Worm (Caenorhabditis elegans) whole organism, young adult: ENCODE results near the gene nstp-4.

Experiments used
- C06A6.2 ChIP-seq: fragments of 200-800 bp; sonication (Bioruptor generic); conservative IDR thresholded peaks from 2 replicates; pipeline ENCODE4 v1.3.6; 2022; ENCODE audit warnings: missing genetic modification characterization, missing compliant biosample characterization
- F22D6.2 ChIP-seq: sonication (generic microtip); optimal IDR thresholded peaks from 2 replicates; lab custom pipeline; 2016; ENCODE audit warnings: mild to moderate bottlenecking, missing genetic modification characterization, missing compliant biosample characterization
- F33H1.4 ChIP-seq: fragments of 200-800 bp; sonication (Bioruptor generic); IDR thresholded peaks from 2 replicates; pipeline ENCODE4 v1.3.6; 2022; ENCODE audit warnings: missing genetic modification reagents, missing genetic modification characterization, missing compliant biosample characterization
- F37B4.10 ChIP-seq: fragments of 200-800 bp; sonication (Bioruptor generic); IDR thresholded peaks from 2 replicates; pipeline ENCODE4 v1.3.6; 2022; ENCODE audit warnings: missing genetic modification characterization, missing compliant biosample characterization
- F39B2.1 ChIP-seq: fragments of 200-800 bp; sonication (Bioruptor generic); IDR thresholded peaks from 2 replicates; pipeline ENCODE4 v1.3.6; 2022; ENCODE audit warnings: missing genetic modification reagents, missing genetic modification characterization, missing compliant biosample characterization
- F49E8.2 ChIP-seq: sonication (generic microtip); optimal IDR thresholded peaks from 3 replicates; lab custom pipeline; 2017; ENCODE audit warnings: missing genetic modification characterization, mild to moderate bottlenecking, missing compliant biosample characterization, antibody characterized with exemption, moderate library complexity; ENCODE audit not compliant: insufficient read depth
- F57A8.1 ChIP-seq: fragments of 200-800 bp; sonication (Bioruptor generic); optimal IDR thresholded peaks from 2 replicates; lab custom pipeline; 2018; ENCODE audit warnings: mild to moderate bottlenecking, missing genetic modification characterization, moderate library complexity, missing compliant biosample characterization
- F57C9.4 ChIP-seq: sonication (generic microtip); optimal IDR thresholded peaks from 2 replicates; lab custom pipeline; 2017; ENCODE audit warnings: mild to moderate bottlenecking, missing genetic modification characterization, missing compliant biosample characterization
- K11D2.4 ChIP-seq: fragments of 200-800 bp; sonication (Bioruptor generic); IDR thresholded peaks from 2 replicates; pipeline ENCODE4 v1.3.6; 2022; ENCODE audit warnings: missing genetic modification reagents, missing genetic modification characterization, missing compliant biosample characterization
- Y95B8A.8 ChIP-seq: fragments of 200-800 bp; sonication (Bioruptor generic); IDR thresholded peaks from 2 replicates; pipeline ENCODE4 v1.3.6; 2022; ENCODE audit warnings: missing genetic modification reagents, missing genetic modification characterization, missing compliant biosample characterization
- atf-7 ChIP-seq: sonication (generic microtip); optimal IDR thresholded peaks from 2 replicates; lab custom pipeline; 2017; ENCODE audit warnings: mild to moderate bottlenecking, missing genetic modification characterization, missing compliant biosample characterization
- cebp-1 ChIP-seq, 2 experiments: fragments of 200-800 bp in 1 of 2; sonication (Bioruptor generic) in 1 of 2; sonication (generic microtip) in 1 of 2; IDR thresholded peaks in 1 of 2; optimal IDR thresholded peaks in 1 of 2; 2 replicates each; pipeline versions ENCODE4 v1.3.6 to Lab custom; 2017 to 2022; ENCODE audit warnings: missing compliant biosample characterization in 2 of 2, missing genetic modification characterization in 2 of 2, mild to moderate bottlenecking in 1 of 2, missing genetic modification reagents in 1 of 2, moderate library complexity in 1 of 2
- ceh-91 ChIP-seq: fragments of 200-800 bp; sonication (Bioruptor generic); IDR thresholded peaks from 2 replicates; pipeline ENCODE4 v1.3.6; 2022; ENCODE audit warnings: missing genetic modification reagents, missing genetic modification characterization, missing compliant biosample characterization
- dpl-1 ChIP-seq: fragments of 150-350 bp; optimal IDR thresholded peaks from 2 replicates; lab custom pipeline; 2014; ENCODE audit warnings: missing biosample characterization, missing genetic modification reagents, missing genetic modification characterization
- efl-1 ChIP-seq: fragments of 150-350 bp; optimal IDR thresholded peaks from 2 replicates; lab custom pipeline; 2014; ENCODE audit warnings: missing biosample characterization, missing genetic modification reagents, missing genetic modification characterization
- ekl-4 ChIP-seq: fragments of 200-800 bp; sonication (Bioruptor generic); IDR thresholded peaks from 2 replicates; pipeline ENCODE4 v1.3.6; 2022; ENCODE audit warnings: missing genetic modification reagents, missing genetic modification characterization, missing compliant biosample characterization
- ets-4 ChIP-seq: fragments of 200-800 bp; sonication (Bioruptor generic); optimal IDR thresholded peaks from 2 replicates; lab custom pipeline; 2018; ENCODE audit warnings: mild to moderate bottlenecking, missing genetic modification characterization, missing compliant biosample characterization
- hlh-26 ChIP-seq: fragments of 200-800 bp; sonication (Bioruptor generic); conservative IDR thresholded peaks from 2 replicates; pipeline ENCODE4 v1.3.6; 2022; ENCODE audit warnings: missing genetic modification reagents, missing genetic modification characterization, missing compliant biosample characterization
- hmg-1.2 ChIP-seq: fragments of 200-800 bp; sonication (Bioruptor generic); IDR thresholded peaks from 2 replicates; pipeline ENCODE4 v1.3.6; 2022; ENCODE audit warnings: missing genetic modification reagents, missing genetic modification characterization, missing compliant biosample characterization
- hmg-20 ChIP-seq: fragments of 200-800 bp; sonication (Bioruptor generic); IDR thresholded peaks from 2 replicates; pipeline ENCODE4 v1.3.6; 2022; ENCODE audit warnings: missing genetic modification reagents, missing genetic modification characterization, missing compliant biosample characterization
- let-607 ChIP-seq, 2 experiments: fragments of 200-800 bp in 1 of 2; sonication (Bioruptor generic) in 1 of 2; sonication (generic microtip) in 1 of 2; optimal IDR thresholded peaks; 2 replicates each; lab custom pipeline; 2016 to 2018; ENCODE audit warnings: mild to moderate bottlenecking in 2 of 2, missing compliant biosample characterization in 2 of 2, missing genetic modification characterization in 2 of 2, moderate library complexity in 2 of 2, missing genotype in 1 of 2
- lin-54 ChIP-seq: fragments of 200-800 bp; sonication (Bioruptor generic); optimal IDR thresholded peaks from 2 replicates; lab custom pipeline; 2018; ENCODE audit warnings: mild to moderate bottlenecking, missing genetic modification characterization, missing compliant biosample characterization
- lir-1 ChIP-seq: fragments of 200-800 bp; sonication (Bioruptor generic); conservative IDR thresholded peaks from 2 replicates; pipeline ENCODE4 v1.3.6; 2022; ENCODE audit warnings: missing genetic modification reagents, missing genetic modification characterization, missing compliant biosample characterization
- madf-10 ChIP-seq: sonication (generic microtip); optimal IDR thresholded peaks from 2 replicates; lab custom pipeline; 2016; ENCODE audit warnings: mild to moderate bottlenecking, missing genetic modification characterization, missing compliant biosample characterization
- mel-28 ChIP-seq: sonication (generic microtip); optimal IDR thresholded peaks from 2 replicates; lab custom pipeline; 2016; ENCODE audit warnings: borderline replicate concordance, mild to moderate bottlenecking, missing genetic modification characterization, missing compliant biosample characterization
- nhr-179 ChIP-seq: sonication (generic microtip); optimal IDR thresholded peaks from 2 replicates; lab custom pipeline; 2016; ENCODE audit warnings: mild to moderate bottlenecking, missing genetic modification characterization, missing compliant biosample characterization
- nhr-27 ChIP-seq: fragments of 200-800 bp; sonication (Bioruptor generic); optimal IDR thresholded peaks from 2 replicates; lab custom pipeline; 2018; ENCODE audit warnings: mild to moderate bottlenecking, missing genetic modification characterization, moderate library complexity, missing compliant biosample characterization
- nhr-80 ChIP-seq: sonication (generic microtip); optimal IDR thresholded peaks from 2 replicates; lab custom pipeline; 2016; ENCODE audit warnings: missing genetic modification characterization, missing compliant biosample characterization
- snpc-1.3 ChIP-seq: sonication (generic microtip); optimal IDR thresholded peaks from 2 replicates; lab custom pipeline; 2017; ENCODE audit warnings: missing genetic modification characterization, mild to moderate bottlenecking, missing compliant biosample characterization, antibody characterized with exemption, moderate library complexity, missing genotype, missing genetic modification reagents; ENCODE audit not compliant: insufficient read depth
- snpc-4 ChIP-seq, 5 experiments: fragments of 150-350 bp in 1 of 5; sonication (generic microtip) in 4 of 5; optimal IDR thresholded peaks; 2 replicates each; lab custom pipeline; 2014 to 2018; ENCODE audit warnings: missing genetic modification characterization in 5 of 5, missing biosample characterization in 3 of 5, antibody characterized with exemption in 2 of 5, mild to moderate bottlenecking in 2 of 5, missing compliant biosample characterization in 2 of 5, missing genotype in 2 of 5, moderate library complexity in 2 of 5, missing genetic modification reagents in 1 of 5
- somi-1 ChIP-seq: fragments of 200-800 bp; sonication (Bioruptor generic); optimal IDR thresholded peaks from 2 replicates; lab custom pipeline; 2018; ENCODE audit warnings: mild to moderate bottlenecking, missing genetic modification characterization, missing compliant biosample characterization
- tbp1 ChIP-seq: fragments of 200-800 bp; sonication (Bioruptor generic); optimal IDR thresholded peaks from 2 replicates; lab custom pipeline; 2018; ENCODE audit warnings: mild to moderate bottlenecking, missing genetic modification characterization, missing compliant biosample characterization
- zfh-2 ChIP-seq: fragments of 200-800 bp; sonication (Bioruptor generic); conservative IDR thresholded peaks from 2 replicates; pipeline ENCODE4 v1.3.6; 2022; ENCODE audit warnings: missing genetic modification reagents, missing genetic modification characterization, missing compliant biosample characterization
- zim-3 ChIP-seq: sonication (generic microtip); optimal IDR thresholded peaks from 2 replicates; lab custom pipeline; 2017; ENCODE audit warnings: mild to moderate bottlenecking, missing genetic modification characterization, moderate library complexity, missing compliant biosample characterization
- ztf-28 ChIP-seq: fragments of 200-800 bp; sonication (Bioruptor generic); IDR thresholded peaks from 2 replicates; pipeline ENCODE4 v1.3.6; 2022; ENCODE audit warnings: missing genetic modification reagents, missing genetic modification characterization, missing compliant biosample characterization

nstp-4 gene

ce11 chrII:385957-386356, 2.7 kb upstream of the nstp-4 start, which contains the start of gene C03H5.3 (continued):
- TF ChIP-seq snpc-1.3 (tag; lab: Kevin White, UChicago) (peak; percentile 12), somi-1 (GFP tag; lab: Kevin White, UChicago) (no peak)
- TF ChIP-seq, all 124 proteins: peak for 15

- TF ChIP-seq F49E8.2 (no peak), mel-28 (tag; lab: Kevin White, UChicago) (no peak), madf-10 (no peak), efl-1 (no peak), ztf-28 (GFP tag; lab: Robert Waterston, UW) (no peak), hmg-1.2 (peak; percentile 46; the same call in 1 of the 2 replicates), hmg-20 (GFP tag; lab: Robert Waterston, UW) (no peak), F22D6.2 (no peak), nhr-27 (tag; lab: Kevin White, UChicago) (no peak)
Measured at ce11 chrII:387844-388355, 733 bp upstream of the nstp-4 start.

- TF ChIP-seq zfh-2 (GFP tag; lab: Robert Waterston, UW) (0 out of 2 replicates have a peak, but pooled peaks have one; percentile 33), tbp1 (GFP tag; lab: Kevin White, UChicago) (no peak)
Measured at ce11 chrII:399321-399720, 10.7 kb downstream of the nstp-4 start, which contains the start of gene C03H5.6. C03H5.6 (minus strand) TSS chrII:399421.

- TF ChIP-seq nhr-179 (tag; lab: Kevin White, UChicago) (no peak), madf-10 (no peak), F33H1.4 (no peak), ets-4 (no peak)
- TF ChIP-seq, all 124 proteins: peak for 0
Measured at ce11 chrII:400167-400566, 11.5 kb downstream of the nstp-4 start.

- TF ChIP-seq zfh-2 (GFP tag; lab: Robert Waterston, UW): 0 out of 2 replicates have a peak, but pooled peaks have one; percentile 26
- no peak for TF ChIP-seq C06A6.2 (GFP tag; lab: Robert Waterston, UW)
- TF ChIP-seq, all 124 proteins: peak for 1
Measured at ce11 chrII:401211-401610, 12.6 kb downstream of the nstp-4 start.

- TF ChIP-seq F57C9.4 (tag; lab: Kevin White, UChicago): no peak
- TF ChIP-seq lin-54 (GFP tag; lab: Kevin White, UChicago): no peak
- no peak for TF ChIP-seq dpl-1 (GFP tag; lab: Kevin White, UChicago)
- TF ChIP-seq zim-3 (tag; lab: Kevin White, UChicago): no peak
- TF ChIP-seq nhr-80: peak; percentile 35
- TF ChIP-seq Y95B8A.8 (GFP tag; lab: Robert Waterston, UW): no peak
- no peak for TF ChIP-seq let-607 (tag; optimal IDR thresholded peaks at IDR 0.05; lab: Kevin White, UChicago)
Measured at ce11 chrII:402435-402834, 13.8 kb downstream of the nstp-4 start, which contains the start of gene clec-10. clec-10 (plus strand) TSS chrII:402678.

ce11 chrII:410832-411231, 22.2 kb downstream of the nstp-4 start, which contains the start of the genes dnsn-1 and C24H12.4:
dnsn-1 (minus strand) TSS chrII:410932.
C24H12.4 (plus strand) TSS chrII:411222.
- TF ChIP-seq lir-1 (GFP tag; lab: Robert Waterston, UW): peak; percentile 76; the same call in 1 of the 2 replicates
- peak; percentile 20 for TF ChIP-seq atf-7 (tag; lab: Kevin White, UChicago)
- TF ChIP-seq snpc-4 (GFP tag; optimal IDR thresholded peaks at IDR 0.05; lab: Kevin White, UChicago): peak; percentile 67
- peak; percentile 58 to 83 (median 69) for TF ChIP-seq snpc-4 (tag; optimal IDR thresholded peaks at IDR 0.05; lab: Kevin White, UChicago)
- TF ChIP-seq F57A8.1 (GFP tag; lab: Kevin White, UChicago): no peak
- TF ChIP-seq hlh-26: no peak
- peak; percentile 66 for TF ChIP-seq tbp1 (GFP tag; lab: Kevin White, UChicago)
- no peak for TF ChIP-seq F57C9.4 (tag; lab: Kevin White, UChicago)
- peak; percentile 13; the same call in 1 of the 2 replicates for TF ChIP-seq ceh-91 (GFP tag; lab: Robert Waterston, UW)
- TF ChIP-seq F39B2.1 (GFP tag; lab: Robert Waterston, UW): no peak
- TF ChIP-seq ztf-28 (GFP tag; lab: Robert Waterston, UW): no peak
- peak; percentile 81 for TF ChIP-seq K11D2.4 (GFP tag; lab: Robert Waterston, UW)
- TF ChIP-seq cebp-1 (GFP tag; IDR thresholded peaks at IDR 0.05; lab: Robert Waterston, UW): no peak
- peak; percentile 80 for TF ChIP-seq cebp-1 (tag; optimal IDR thresholded peaks at IDR 0.05; lab: Kevin White, UChicago)
- no peak for TF ChIP-seq F37B4.10 (GFP tag; lab: Robert Waterston, UW)
- TF ChIP-seq ekl-4 (GFP tag; lab: Robert Waterston, UW): peak; percentile 69
- TF ChIP-seq efl-1: peak; percentile 84
